Worm (Caenorhabditis elegans) whole organism, young adult: Measurements from ENCODE around the gene F59E12.6.

ENCODE experiments used
- B0336.3 ChIP-seq: fragments of 200-800 bp; sonication (Bioruptor generic); IDR thresholded peaks from 2 replicates; pipeline ENCODE4 v1.3.6; 2022; ENCODE audit warnings: missing genetic modification characterization, missing compliant biosample characterization
- C06A6.2 ChIP-seq: fragments of 200-800 bp; sonication (Bioruptor generic); conservative IDR thresholded peaks from 2 replicates; pipeline ENCODE4 v1.3.6; 2022; ENCODE audit warnings: missing genetic modification characterization, missing compliant biosample characterization
- F10E7.11 ChIP-seq: sonication (generic microtip); optimal IDR thresholded peaks from 2 replicates; lab custom pipeline; 2017; ENCODE audit warnings: mild to moderate bottlenecking, missing genetic modification characterization, moderate library complexity, missing compliant biosample characterization
- F23B12.7 ChIP-seq: sonication (generic microtip); optimal IDR thresholded peaks from 2 replicates; lab custom pipeline; 2017; ENCODE audit warnings: missing genetic modification characterization, mild to moderate bottlenecking, missing compliant biosample characterization, antibody characterized with exemption, moderate library complexity; ENCODE audit not compliant: insufficient read depth
- F55B11.4 ChIP-seq: sonication (generic microtip); optimal IDR thresholded peaks from 2 replicates; lab custom pipeline; 2016; ENCODE audit warnings: missing compliant biosample characterization, missing genetic modification characterization, borderline replicate concordance; ENCODE audit not compliant: insufficient read depth
- K11D2.4 ChIP-seq: fragments of 200-800 bp; sonication (Bioruptor generic); IDR thresholded peaks from 2 replicates; pipeline ENCODE4 v1.3.6; 2022; ENCODE audit warnings: missing genetic modification reagents, missing genetic modification characterization, missing compliant biosample characterization
- K12H6.12 ChIP-seq: fragments of 200-800 bp; sonication (Bioruptor generic); optimal IDR thresholded peaks from 2 replicates; lab custom pipeline; 2018; ENCODE audit warnings: mild to moderate bottlenecking, missing genetic modification characterization, missing compliant biosample characterization
- ZK185.1 ChIP-seq: sonication (generic microtip); optimal IDR thresholded peaks from 2 replicates; lab custom pipeline; 2016; ENCODE audit warnings: mild to moderate bottlenecking, missing genetic modification characterization, missing compliant biosample characterization; ENCODE audit not compliant: poor library complexity, severe bottlenecking
- akir-1 ChIP-seq: fragments of 200-800 bp; sonication (Bioruptor generic); optimal IDR thresholded peaks from 2 replicates; lab custom pipeline; 2018; ENCODE audit warnings: mild to moderate bottlenecking, missing genetic modification characterization, moderate library complexity, missing compliant biosample characterization
- attf-5 ChIP-seq: fragments of 200-800 bp; sonication (Bioruptor generic); optimal IDR thresholded peaks from 2 replicates; lab custom pipeline; 2018; ENCODE audit warnings: mild to moderate bottlenecking, missing genetic modification characterization, missing compliant biosample characterization
- attf-6 ChIP-seq: fragments of 200-800 bp; sonication (Bioruptor generic); IDR thresholded peaks from 2 replicates; pipeline ENCODE4 v1.3.6; 2022; ENCODE audit warnings: missing genetic modification reagents, missing genetic modification characterization, missing compliant biosample characterization
- cebp-1 ChIP-seq, 2 experiments: fragments of 200-800 bp in 1 of 2; sonication (Bioruptor generic) in 1 of 2; sonication (generic microtip) in 1 of 2; IDR thresholded peaks in 1 of 2; optimal IDR thresholded peaks in 1 of 2; 2 replicates each; pipeline versions ENCODE4 v1.3.6 to Lab custom; 2017 to 2022; ENCODE audit warnings: missing compliant biosample characterization in 2 of 2, missing genetic modification characterization in 2 of 2, mild to moderate bottlenecking in 1 of 2, missing genetic modification reagents in 1 of 2, moderate library complexity in 1 of 2
- ceh-100 ChIP-seq: fragments of 200-800 bp; sonication (Bioruptor generic); IDR thresholded peaks from 2 replicates; pipeline ENCODE4 v1.3.6; 2022; ENCODE audit warnings: missing genetic modification reagents, missing genetic modification characterization, missing compliant biosample characterization
- ceh-27 ChIP-seq: fragments of 200-800 bp; sonication (Bioruptor generic); optimal IDR thresholded peaks from 2 replicates; lab custom pipeline; 2018; ENCODE audit warnings: mild to moderate bottlenecking, missing genetic modification characterization, moderate library complexity, missing compliant biosample characterization
- ceh-40 ChIP-seq: fragments of 200-800 bp; sonication (Bioruptor generic); IDR thresholded peaks from 2 replicates; pipeline ENCODE4 v1.3.6; 2022; ENCODE audit warnings: missing genetic modification characterization, missing compliant biosample characterization
- ceh-79 ChIP-seq: sonication (generic microtip); optimal IDR thresholded peaks from 2 replicates; lab custom pipeline; 2017; ENCODE audit warnings: mild to moderate bottlenecking, missing genetic modification characterization, missing compliant biosample characterization
- chd-7 ChIP-seq: sonication (generic microtip); optimal IDR thresholded peaks from 2 replicates; lab custom pipeline; 2016; ENCODE audit warnings: mild to moderate bottlenecking, missing genetic modification characterization, moderate library complexity, missing compliant biosample characterization
- dox-1 ChIP-seq: fragments of 200-800 bp; sonication (Bioruptor generic); IDR thresholded peaks from 2 replicates; pipeline ENCODE4 v1.3.6; 2022; ENCODE audit warnings: missing genetic modification reagents, missing genetic modification characterization, missing compliant biosample characterization
- dpff-1 ChIP-seq: sonication (generic microtip); optimal IDR thresholded peaks from 2 replicates; lab custom pipeline; 2017; ENCODE audit warnings: mild to moderate bottlenecking, missing genetic modification characterization, missing compliant biosample characterization
- dpl-1 ChIP-seq: fragments of 150-350 bp; optimal IDR thresholded peaks from 2 replicates; lab custom pipeline; 2014; ENCODE audit warnings: missing biosample characterization, missing genetic modification reagents, missing genetic modification characterization
- fkh-3 ChIP-seq: sonication (generic microtip); optimal IDR thresholded peaks from 2 replicates; lab custom pipeline; 2016; ENCODE audit warnings: mild to moderate bottlenecking, missing genetic modification characterization, missing compliant biosample characterization
- him-1 ChIP-seq: sonication (generic microtip); optimal IDR thresholded peaks from 2 replicates; lab custom pipeline; 2016; ENCODE audit warnings: missing genotype, missing genetic modification reagents, missing genetic modification characterization, missing compliant biosample characterization
- hlh-12 ChIP-seq: sonication (generic microtip); optimal IDR thresholded peaks from 2 replicates; lab custom pipeline; 2016; ENCODE audit warnings: missing genetic modification characterization, missing compliant biosample characterization
- lin-40 ChIP-seq: sonication (generic microtip); optimal IDR thresholded peaks from 2 replicates; lab custom pipeline; 2016; ENCODE audit warnings: missing genetic modification characterization, mild to moderate bottlenecking, missing compliant biosample characterization, missing genotype, missing genetic modification reagents
- lin-54 ChIP-seq: fragments of 200-800 bp; sonication (Bioruptor generic); optimal IDR thresholded peaks from 2 replicates; lab custom pipeline; 2018; ENCODE audit warnings: mild to moderate bottlenecking, missing genetic modification characterization, missing compliant biosample characterization
- lsl-1 ChIP-seq: fragments of 200-800 bp; sonication (Bioruptor generic); optimal IDR thresholded peaks from 2 replicates; lab custom pipeline; 2018; ENCODE audit warnings: mild to moderate bottlenecking, missing genetic modification characterization, moderate library complexity, missing compliant biosample characterization
- madf-3 ChIP-seq: fragments of 200-800 bp; sonication (Bioruptor generic); IDR thresholded peaks from 2 replicates; pipeline ENCODE4 v1.3.6; 2022; ENCODE audit warnings: missing genetic modification reagents, missing genetic modification characterization, missing compliant biosample characterization
- mcd-1 ChIP-seq: fragments of 200-800 bp; sonication (Bioruptor generic); IDR thresholded peaks from 2 replicates; pipeline ENCODE4 v1.3.6; 2022; ENCODE audit warnings: missing genetic modification reagents, missing genetic modification characterization, missing compliant biosample characterization
- nhr-80 ChIP-seq: sonication (generic microtip); optimal IDR thresholded peaks from 2 replicates; lab custom pipeline; 2016; ENCODE audit warnings: missing genetic modification characterization, missing compliant biosample characterization
- pha-4 ChIP-seq: fragments of 150-350 bp; sonication (generic microtip); optimal IDR thresholded peaks from 2 replicates; lab custom pipeline; 2014; ENCODE audit warnings: missing biosample characterization, missing genetic modification reagents, missing genetic modification characterization
- rcor-1 ChIP-seq: fragments of 200-800 bp; sonication (Bioruptor generic); IDR thresholded peaks from 2 replicates; pipeline ENCODE4 v1.3.6; 2022; ENCODE audit warnings: missing genetic modification reagents, missing genetic modification characterization, missing compliant biosample characterization
- repo-1 ChIP-seq: sonication (generic microtip); optimal IDR thresholded peaks from 2 replicates; lab custom pipeline; 2017; ENCODE audit warnings: mild to moderate bottlenecking, missing genetic modification characterization, missing compliant biosample characterization
- sdz-38 ChIP-seq: sonication (generic microtip); optimal IDR thresholded peaks from 2 replicates; lab custom pipeline; 2016; ENCODE audit warnings: missing genotype, missing genetic modification characterization, missing compliant biosample characterization
- snpc-4 ChIP-seq, 5 experiments: fragments of 150-350 bp in 1 of 5; sonication (generic microtip) in 4 of 5; optimal IDR thresholded peaks; 2 replicates each; lab custom pipeline; 2014 to 2018; ENCODE audit warnings: missing genetic modification characterization in 5 of 5, missing biosample characterization in 3 of 5, antibody characterized with exemption in 2 of 5, mild to moderate bottlenecking in 2 of 5, missing compliant biosample characterization in 2 of 5, missing genotype in 2 of 5, moderate library complexity in 2 of 5, missing genetic modification reagents in 1 of 5
- somi-1 ChIP-seq: fragments of 200-800 bp; sonication (Bioruptor generic); optimal IDR thresholded peaks from 2 replicates; lab custom pipeline; 2018; ENCODE audit warnings: mild to moderate bottlenecking, missing genetic modification characterization, missing compliant biosample characterization
- sptf-2 ChIP-seq: fragments of 200-800 bp; sonication (Bioruptor generic); optimal IDR thresholded peaks from 2 replicates; lab custom pipeline; 2018; ENCODE audit warnings: mild to moderate bottlenecking, missing genetic modification characterization, missing compliant biosample characterization
- zfh-2 ChIP-seq: fragments of 200-800 bp; sonication (Bioruptor generic); conservative IDR thresholded peaks from 2 replicates; pipeline ENCODE4 v1.3.6; 2022; ENCODE audit warnings: missing genetic modification reagents, missing genetic modification characterization, missing compliant biosample characterization
- ztf-25 ChIP-seq: fragments of 200-800 bp; sonication (Bioruptor generic); IDR thresholded peaks from 2 replicates; pipeline ENCODE4 v1.3.6; 2022; ENCODE audit warnings: missing genetic modification reagents, missing genetic modification characterization, missing compliant biosample characterization
- ztf-26 ChIP-seq: sonication (generic microtip); optimal IDR thresholded peaks from 2 replicates; lab custom pipeline; 2017; ENCODE audit warnings: missing genetic modification characterization, missing compliant biosample characterization
- ztf-28 ChIP-seq: fragments of 200-800 bp; sonication (Bioruptor generic); IDR thresholded peaks from 2 replicates; pipeline ENCODE4 v1.3.6; 2022; ENCODE audit warnings: missing genetic modification reagents, missing genetic modification characterization, missing compliant biosample characterization

The F59E12.6 gene

DNA sequence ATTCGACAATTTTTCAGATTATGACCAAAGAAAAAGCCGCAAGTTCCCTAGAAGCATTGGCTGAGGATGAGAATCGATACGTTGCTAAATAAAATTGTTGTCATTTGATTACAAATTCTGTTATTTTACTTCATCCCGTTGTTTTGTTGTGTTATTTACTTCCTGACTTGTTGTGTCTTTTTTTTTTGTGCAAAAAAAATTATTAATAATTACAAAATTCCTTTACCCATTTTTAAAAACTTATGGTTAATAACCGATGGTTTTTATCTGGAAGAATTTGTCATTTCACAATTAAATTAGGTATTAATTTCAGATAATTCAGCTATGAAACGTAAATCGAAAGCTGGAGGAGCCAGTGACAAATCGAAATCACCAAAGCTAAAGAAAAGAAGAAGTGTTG is 34.5 kb downstream of the F59E12.6 start, which contains the start of gene C17G10.1:
Gene C17G10.1, plus strand, starts transcription at position 301 of the 400 bp plus-strand sequence.
- TF ChIP-seq F23B12.7 (tag; lab: Kevin White, UChicago) (no peak), pha-4 (tag; lab: Kevin White, UChicago) (no peak), repo-1 (tag; lab: Kevin White, UChicago) (no peak), rcor-1 (GFP tag; lab: Robert Waterston, UW) (no peak), sdz-38 (tag; lab: Kevin White, UChicago) (no peak), B0336.3 (no peak), ztf-25 (GFP tag; lab: Robert Waterston, UW) (no peak), dpff-1 (tag; lab: Kevin White, UChicago) (no peak), K11D2.4 (GFP tag; lab: Robert Waterston, UW) (no peak)

- TF ChIP-seq nhr-80 (tag; lab: Kevin White, UChicago) (no peak), mcd-1 (GFP tag; lab: Robert Waterston, UW) (peak; percentile 74), lsl-1 (peak; percentile 36), lin-54 (GFP tag; lab: Kevin White, UChicago) (peak; percentile 49), ztf-28 (GFP tag; lab: Robert Waterston, UW) (0 out of 2 replicates have a peak, but pooled peaks have one; percentile 7), fkh-3 (tag; lab: Kevin White, UChicago) (no peak), rcor-1 (GFP tag; lab: Robert Waterston, UW) (no peak), ceh-100 (GFP tag; lab: Robert Waterston, UW) (peak; percentile 93), attf-5 (peak; percentile 80), sdz-38 (tag; lab: Kevin White, UChicago) (no peak), dpff-1 (tag; lab: Kevin White, UChicago) (no peak), K12H6.12 (peak; percentile 17), hlh-12 (no peak), C06A6.2 (GFP tag; lab: Robert Waterston, UW) (no peak), sptf-2 (GFP tag; lab: Kevin White, UChicago) (no peak), ZK185.1 (tag; lab: Kevin White, UChicago) (no peak), dpl-1 (GFP tag; lab: Kevin White, UChicago) (peak; percentile 23), F23B12.7 (tag; lab: Kevin White, UChicago) (peak; percentile 30), snpc-4 (GFP tag; optimal IDR thresholded peaks at IDR 0.05; lab: Kevin White, UChicago) (no peak), snpc-4 (tag; optimal IDR thresholded peaks at IDR 0.05; lab: Kevin White, UChicago) (peak in 1 of 4 experiments; percentile 64), F10E7.11 (no peak)
These were observed 36.5 kb downstream of the F59E12.6 start, which contains the start of gene ttc-4 for ce11 chrII:5594210-5594764. ttc-4 (plus strand) TSS chrII:5594714.

ce11 chrII:5593377-5593932 is 37.3 kb downstream of the F59E12.6 start, which contains the start of gene cdc-14:
cdc-14 (minus strand) TSS chrII:5593427.
- TF ChIP-seq F55B11.4 (no peak), K12H6.12 (peak; percentile 16), attf-5 (peak; percentile 90), dox-1 (peak; percentile 70), ceh-79 (tag; lab: Kevin White, UChicago) (no peak), chd-7 (tag; lab: Kevin White, UChicago) (peak; percentile 11), lin-40 (tag; lab: Kevin White, UChicago) (peak; percentile 24), madf-3 (GFP tag; lab: Robert Waterston, UW) (no peak), ceh-27 (peak; percentile 46), mcd-1 (GFP tag; lab: Robert Waterston, UW) (peak; percentile 74), him-1 (tag; lab: Kevin White, UChicago) (no peak), ceh-100 (GFP tag; lab: Robert Waterston, UW) (peak; percentile 52; the same call in 1 of the 2 replicates), ceh-40 (GFP tag; lab: Robert Waterston, UW) (no peak), dpff-1 (tag; lab: Kevin White, UChicago) (no peak), snpc-4 (GFP tag; optimal IDR thresholded peaks at IDR 0.05; lab: Kevin White, UChicago) (no peak), snpc-4 (tag; optimal IDR thresholded peaks at IDR 0.05; lab: Kevin White, UChicago) (peak in 3 of 4 experiments; percentile 38 to 67 (median 67)), cebp-1 (GFP tag; IDR thresholded peaks at IDR 0.05; lab: Robert Waterston, UW) (no peak), cebp-1 (tag; optimal IDR thresholded peaks at IDR 0.05; lab: Kevin White, UChicago) (peak; percentile 76), ZK185.1 (tag; lab: Kevin White, UChicago) (peak; percentile 32), zfh-2 (GFP tag; lab: Robert Waterston, UW) (peak; percentile 67; the same call in 1 of the 2 replicates), attf-6 (GFP tag; lab: Robert Waterston, UW) (no peak), nhr-80 (tag; lab: Kevin White, UChicago) (peak; percentile 61), akir-1 (GFP tag; lab: Kevin White, UChicago) (peak; percentile 34), ztf-26 (peak; percentile 29), somi-1 (GFP tag; lab: Kevin White, UChicago) (peak; percentile 57)
